Worm (Caenorhabditis elegans): ENCODE data around the gene thn-2.

thn-2 gene

DNA sequence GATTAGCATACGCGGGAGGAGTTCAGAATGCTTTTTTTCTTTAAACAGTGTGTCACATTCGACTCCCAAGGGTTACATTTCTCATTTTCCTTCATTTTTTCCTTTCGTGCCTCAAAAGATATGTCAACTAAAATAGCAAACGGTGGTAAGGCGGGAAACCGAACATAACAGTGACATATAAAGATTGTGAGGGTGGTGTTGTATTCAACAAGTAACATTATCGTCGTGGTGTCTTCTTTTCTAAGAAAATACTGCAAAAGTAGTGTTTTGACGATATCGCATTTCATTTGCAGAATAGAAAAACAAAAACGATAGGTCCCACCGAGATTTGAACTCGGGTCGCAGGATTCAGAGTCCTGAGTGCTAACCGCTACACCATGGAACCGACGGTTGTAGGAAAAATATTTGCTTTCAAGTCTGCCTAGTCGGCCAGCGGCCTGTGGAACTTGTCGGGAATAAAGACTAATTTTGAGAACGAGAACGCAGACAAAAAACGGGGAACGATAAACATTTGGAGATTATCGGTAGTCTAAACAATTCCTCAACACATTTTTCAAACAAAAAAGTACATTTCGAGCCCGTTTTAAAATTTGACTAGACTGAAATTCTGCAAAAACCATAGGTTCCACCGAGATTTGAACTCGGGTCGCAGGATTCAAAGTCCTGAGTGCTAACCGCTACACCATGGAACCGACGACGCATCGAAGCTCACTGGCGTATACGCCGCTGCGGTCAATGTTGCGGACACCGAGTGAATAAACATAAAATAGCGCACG, 33.8 kb downstream of the thn-2 start:
- TF ChIP-seq tbx-2 (tag; optimal IDR thresholded peaks at IDR 0.05) (no peak), nhr-23 (tag; optimal IDR thresholded peaks at IDR 0.05) (no peak), lin-15B (tag; optimal IDR thresholded peaks at IDR 0.05) (no peak), nhr-28 (tag; optimal IDR thresholded peaks at IDR 0.05) (no peak), elt-2 (tag; optimal IDR thresholded peaks at IDR 0.05) (peak; percentile 26), hmg-11 (tag; optimal IDR thresholded peaks at IDR 0.05) (peak; percentile 35)

DNA sequence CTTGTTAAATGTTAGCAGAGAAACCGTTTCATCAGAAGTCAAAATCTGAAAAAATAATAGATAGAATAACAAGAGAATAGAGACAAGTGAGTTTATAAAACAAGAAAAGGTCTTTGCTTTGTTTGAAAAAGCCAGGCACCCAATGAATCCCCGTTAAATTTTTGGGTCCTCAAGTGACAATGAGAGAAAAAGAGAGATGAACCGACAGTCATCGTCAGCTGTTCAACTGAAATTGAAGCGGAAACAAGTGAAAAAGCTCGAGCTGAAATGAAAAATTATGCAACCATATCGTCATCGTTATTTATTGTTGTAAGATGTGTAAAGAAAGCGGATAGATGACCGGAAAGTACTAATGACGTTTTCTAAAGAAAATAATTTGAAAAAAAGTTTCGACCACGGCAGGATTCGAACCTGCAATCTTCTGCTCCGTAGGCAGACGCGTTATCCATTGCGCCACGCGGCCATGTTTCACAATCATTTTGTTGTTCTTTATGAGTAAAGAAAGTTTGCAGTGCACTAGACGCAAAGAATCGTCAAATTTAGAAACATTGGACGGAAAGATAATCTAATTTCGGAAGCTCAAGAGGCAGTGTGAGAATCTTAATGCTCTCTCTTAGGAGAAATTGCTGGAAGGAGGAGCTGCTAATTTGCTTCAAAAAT, 34.7 kb downstream of the thn-2 start, which contains the start of gene F08G5.3:
TSS of gene F08G5.3 (minus strand) at position 51 of the 660 bp plus-strand sequence.
- TF ChIP-seq pha-4 (tag; optimal IDR thresholded peaks at IDR 0.05): peak; percentile 34
- peak; percentile 42 for TF ChIP-seq ceh-9 (tag; optimal IDR thresholded peaks at IDR 0.05)
- peak; percentile 37 for TF ChIP-seq nfya-1 (tag; optimal IDR thresholded peaks at IDR 0.05; ENCODE audit: insufficient read depth)
- no peak for TF ChIP-seq elt-1 (tag; optimal IDR thresholded peaks at IDR 0.05)
- no peak for TF ChIP-seq nhr-25 (tag; optimal IDR thresholded peaks at IDR 0.05)
- TF ChIP-seq unc-39 (tag; optimal IDR thresholded peaks at IDR 0.05): no peak
- peak; percentile 49 for TF ChIP-seq elt-2 (tag; optimal IDR thresholded peaks at IDR 0.05)
- no peak for TF ChIP-seq lin-39 (tag; optimal IDR thresholded peaks at IDR 0.05)
- no peak for TF ChIP-seq daf-12 (tag; optimal IDR thresholded peaks at IDR 0.05)
- TF ChIP-seq ztf-11 (tag; optimal IDR thresholded peaks at IDR 0.05): no peak
- TF ChIP-seq nhr-11 (tag; optimal IDR thresholded peaks at IDR 0.05): peak; percentile 40
- no peak for TF ChIP-seq nhr-77 (tag; optimal IDR thresholded peaks at IDR 0.05)
- no peak for TF ChIP-seq jun-1 (tag; optimal IDR thresholded peaks at IDR 0.05)
- TF ChIP-seq ztf-4 (tag; optimal IDR thresholded peaks at IDR 0.05): no peak
- no peak for TF ChIP-seq R02D3.7 (tag; optimal IDR thresholded peaks at IDR 0.05)
- TF ChIP-seq nhr-237 (tag; optimal IDR thresholded peaks at IDR 0.05): no peak
- TF ChIP-seq nhr-43 (tag; optimal IDR thresholded peaks at IDR 0.05; ENCODE audit: poor library complexity, severe bottlenecking): peak; percentile 73
- peak; percentile 20 for TF ChIP-seq lsy-12 (tag; optimal IDR thresholded peaks at IDR 0.05)
- TF ChIP-seq tbx-2 (tag; optimal IDR thresholded peaks at IDR 0.05): peak; percentile 32
- no peak for TF ChIP-seq nhr-23 (tag; optimal IDR thresholded peaks at IDR 0.05)
- TF ChIP-seq ama-1 (optimal IDR thresholded peaks at IDR 0.05): no peak
- TF ChIP-seq mml-1 (tag; optimal IDR thresholded peaks at IDR 0.05): no peak
- TF ChIP-seq fkh-10 (GFP tag; optimal IDR thresholded peaks at IDR 0.05): no peak
- peak; percentile 9 for TF ChIP-seq pqm-1 (tag; optimal IDR thresholded peaks at IDR 0.05)
- no peak for TF ChIP-seq nhr-76 (tag; optimal IDR thresholded peaks at IDR 0.05)

DNA sequence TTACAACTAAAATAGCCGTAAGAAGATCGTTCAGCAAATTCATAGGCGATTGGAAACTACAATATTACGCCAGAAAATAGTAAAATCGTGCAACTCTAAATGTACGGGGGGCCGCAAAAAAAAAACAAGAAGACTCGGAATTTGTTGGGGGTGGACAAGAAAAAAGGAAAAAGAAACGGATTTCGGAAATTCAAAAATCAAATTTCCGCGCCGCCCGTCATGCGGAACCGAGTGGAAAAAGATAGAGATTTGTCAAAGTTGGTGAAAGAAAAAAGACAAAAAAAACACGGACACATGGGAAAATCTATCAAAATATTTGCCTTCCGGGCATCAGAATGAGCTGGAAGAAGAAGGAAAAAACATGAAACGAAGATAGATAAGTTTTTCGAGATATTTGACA, 36.3 kb downstream of the thn-2 start:
- TF ChIP-seq aly-2 (tag; optimal IDR thresholded peaks at IDR 0.05) (no peak), nfya-1 (tag; optimal IDR thresholded peaks at IDR 0.05; ENCODE audit: insufficient read depth) (peak; percentile 12), fkh-10 (GFP tag; optimal IDR thresholded peaks at IDR 0.05) (peak; percentile 5)

DNA sequence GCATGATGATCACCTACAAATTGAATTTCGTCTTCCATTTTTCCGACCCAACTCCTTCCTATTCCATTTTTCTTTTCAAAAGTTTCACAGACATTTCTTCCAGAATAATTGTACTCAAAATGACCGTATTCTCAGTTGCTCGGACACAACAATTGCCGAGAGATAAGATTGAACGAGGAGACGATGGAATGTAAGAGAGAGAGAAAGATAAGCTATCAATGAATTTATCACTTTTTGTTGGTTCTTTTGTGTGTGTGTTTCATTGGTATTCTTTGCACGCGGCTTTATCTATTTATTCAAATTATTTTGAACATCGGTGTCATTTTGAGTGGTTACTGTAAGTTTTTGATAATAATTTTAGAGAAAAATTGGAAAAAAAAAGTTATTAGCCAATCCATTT, 37.5 kb downstream of the thn-2 start, which contains the start of gene ugt-65:
TSS of gene ugt-65 (plus strand) at position 229 of the 400 bp plus-strand sequence.
- no peak for TF ChIP-seq sea-2 (GFP tag; optimal IDR thresholded peaks at IDR 0.05)
- no peak for TF ChIP-seq nhr-23 (tag; optimal IDR thresholded peaks at IDR 0.05)
- TF ChIP-seq eor-1 (tag; optimal IDR thresholded peaks at IDR 0.05): no peak
- no peak for TF ChIP-seq egl-5 (tag; optimal IDR thresholded peaks at IDR 0.05)
- no peak for TF ChIP-seq ceh-82 (tag; optimal IDR thresholded peaks at IDR 0.05)
- TF ChIP-seq fos-1 (tag; optimal IDR thresholded peaks at IDR 0.05): no peak
- peak; percentile 85 for TF ChIP-seq pqm-1 (tag; optimal IDR thresholded peaks at IDR 0.05)
- TF ChIP-seq elt-2 (tag; optimal IDR thresholded peaks at IDR 0.05): peak; percentile 93
- TF ChIP-seq snpc-4 (tag; optimal IDR thresholded peaks at IDR 0.05): no peak
- TF ChIP-seq egl-27 (tag; optimal IDR thresholded peaks at IDR 0.05): no peak
- no peak for TF ChIP-seq nhr-11 (tag; optimal IDR thresholded peaks at IDR 0.05)
- no peak for TF ChIP-seq ceh-28 (tag; optimal IDR thresholded peaks at IDR 0.05)
- peak; percentile 24 for TF ChIP-seq pha-4 (tag; optimal IDR thresholded peaks at IDR 0.05)
- no peak for TF ChIP-seq fkh-2 (tag; optimal IDR thresholded peaks at IDR 0.05)
- TF ChIP-seq lin-15B (tag; optimal IDR thresholded peaks at IDR 0.05): no peak
- no peak for TF ChIP-seq zag-1 (tag; optimal IDR thresholded peaks at IDR 0.05)
- no peak for TF ChIP-seq mdl-1 (tag; optimal IDR thresholded peaks at IDR 0.05)
- no peak for TF ChIP-seq fkh-10 (GFP tag; optimal IDR thresholded peaks at IDR 0.05)
- no peak for TF ChIP-seq tbx-2 (tag; optimal IDR thresholded peaks at IDR 0.05)
- no peak for TF ChIP-seq nhr-43 (tag; optimal IDR thresholded peaks at IDR 0.05; ENCODE audit: poor library complexity, severe bottlenecking)
- TF ChIP-seq ceh-16 (tag; optimal IDR thresholded peaks at IDR 0.05): no peak
- no peak for TF ChIP-seq skn-1 (tag; optimal IDR thresholded peaks at IDR 0.05)
- no peak for TF ChIP-seq daf-12 (tag; optimal IDR thresholded peaks at IDR 0.05)
- TF ChIP-seq nhr-28 (tag; optimal IDR thresholded peaks at IDR 0.05): no peak

Measured in whole organism, L3 larva.